Fruit fly (Drosophila melanogaster): ENCODE results near the gene qin.
A peak's percentile ranks its signal among the peaks of the same experiment; 100 is the strongest.

qin gene

dm6 chr3R:18583881-18584545 is 6.8 kb upstream of the qin start (continued):
- TF ChIP-seq sens (GFP tag) (peak; percentile 100), Rfx (GFP tag; IDR thresholded peaks at IDR 0.05) (peak; percentile 97), Meics (GFP tag; optimal IDR thresholded peaks at IDR 0.05) (peak; percentile 97), ken (GFP tag; IDR thresholded peaks at IDR 0.05) (peak; percentile 93), Deaf1 (tag; optimal IDR thresholded peaks at IDR 0.05) (peak; percentile 85), Dek (tag; optimal IDR thresholded peaks at IDR 0.05) (peak; percentile 95), CG9215 (GFP tag; IDR thresholded peaks at IDR 0.05) (peak; percentile 92), Mrtf (GFP tag; IDR thresholded peaks at IDR 0.05) (peak; percentile 94), Lim3 (GFP tag; IDR thresholded peaks at IDR 0.05) (peak; percentile 67), CG10147 (GFP tag; optimal IDR thresholded peaks at IDR 0.05) (peak; percentile 95), HmgZ (tag; optimal IDR thresholded peaks at IDR 0.05) (peak; percentile 96), Dad (GFP tag; optimal IDR thresholded peaks at IDR 0.05) (peak; percentile 95), seq (GFP tag; IDR thresholded peaks at IDR 0.05) (peak; percentile 97), onecut (GFP tag; IDR thresholded peaks at IDR 0.05) (peak; percentile 91), CG6854 (GFP tag; optimal IDR thresholded peaks at IDR 0.05) (peak; percentile 93), CG3407 (GFP tag; optimal IDR thresholded peaks at IDR 0.05) (peak; percentile 98), fd3F (GFP tag; optimal IDR thresholded peaks at IDR 0.05) (peak; percentile 94), CG15601 (tag; optimal IDR thresholded peaks at IDR 0.05) (peak; percentile 98), CG14441 (GFP tag; IDR thresholded peaks at IDR 0.05) (peak; percentile 94), danr (GFP tag; IDR thresholded peaks at IDR 0.05) (peak; percentile 88), Fer3 (tag; optimal IDR thresholded peaks at IDR 0.05) (peak; percentile 95), Asciz (GFP tag; optimal IDR thresholded peaks at IDR 0.05) (peak; percentile 98), Nf-YC (tag; optimal IDR thresholded peaks at IDR 0.05) (peak; percentile 91), schlank (tag; optimal IDR thresholded peaks at IDR 0.05) (peak; percentile 87), CG13424 (tag; optimal IDR thresholded peaks at IDR 0.05) (peak; percentile 97), ash1 (GFP tag; optimal IDR thresholded peaks at IDR 0.05) (peak; percentile 88), gcm2 (GFP tag; optimal IDR thresholded peaks at IDR 0.05) (peak; percentile 94), CG4707 (GFP tag; optimal IDR thresholded peaks at IDR 0.05) (peak; percentile 96), Six4 (GFP tag; optimal IDR thresholded peaks at IDR 0.05) (peak; percentile 95), wor (GFP tag; IDR thresholded peaks at IDR 0.05) (peak; percentile 88), repo (GFP tag; optimal IDR thresholded peaks at IDR 0.05) (peak; percentile 93), pnt (GFP tag; optimal IDR thresholded peaks at IDR 0.05) (peak; percentile 94), Blimp-1 (GFP tag; optimal IDR thresholded peaks at IDR 0.05) (peak; percentile 96), so (GFP tag; IDR thresholded peaks at IDR 0.05) (peak; percentile 95), disco-r (GFP tag; optimal IDR thresholded peaks at IDR 0.05) (peak; percentile 96), Hmr (GFP tag; optimal IDR thresholded peaks at IDR 0.05) (peak; percentile 97), cad (GFP tag; optimal IDR thresholded peaks at IDR 0.05) (no peak), CG17359 (tag; optimal IDR thresholded peaks at IDR 0.05) (peak; percentile 97), Neu2 (GFP tag; optimal IDR thresholded peaks at IDR 0.05; ENCODE audit: borderline replicate concordance) (peak; percentile 82), Sox100B (GFP tag; optimal IDR thresholded peaks at IDR 0.05) (peak; percentile 99), gfzf (GFP tag; optimal IDR thresholded peaks at IDR 0.05) (peak; percentile 31), CG4854 (GFP tag; optimal IDR thresholded peaks at IDR 0.05) (peak; percentile 98), CG4360 (GFP tag; IDR thresholded peaks at IDR 0.05) (peak; percentile 75), shn (GFP tag; optimal IDR thresholded peaks at IDR 0.05) (peak; percentile 93), E2f2 (GFP tag; IDR thresholded peaks at IDR 0.05) (peak; percentile 84), CG10979 (tag; optimal IDR thresholded peaks at IDR 0.05) (peak; percentile 97), gce (GFP tag; IDR thresholded peaks at IDR 0.05) (peak; percentile 90), ttk (GFP tag; IDR thresholded peaks at IDR 0.05) (peak; percentile 95), CG10209 (GFP tag; optimal IDR thresholded peaks at IDR 0.05) (peak; percentile 99), CG4282 (GFP tag; optimal IDR thresholded peaks at IDR 0.05) (peak; percentile 87)

Measured in whole organism, embryonic.